Fruit fly (Drosophila melanogaster): Measurements from ENCODE around the gene CG12025.

- TF ChIP-seq psq (optimal IDR thresholded peaks at IDR 0.05) (no peak), CG8478 (optimal IDR thresholded peaks at IDR 0.05) (no peak)
These were observed 44.1 kb upstream of the CG12025 start for dm6 chr3L:1821140-1821539.

All from whole organism.